Worm (Caenorhabditis elegans): ENCODE results near the gene ZK686.2.
A peak's percentile ranks its signal among the peaks of the same experiment; 100 is the strongest.

Gene ZK686.2

DNA sequence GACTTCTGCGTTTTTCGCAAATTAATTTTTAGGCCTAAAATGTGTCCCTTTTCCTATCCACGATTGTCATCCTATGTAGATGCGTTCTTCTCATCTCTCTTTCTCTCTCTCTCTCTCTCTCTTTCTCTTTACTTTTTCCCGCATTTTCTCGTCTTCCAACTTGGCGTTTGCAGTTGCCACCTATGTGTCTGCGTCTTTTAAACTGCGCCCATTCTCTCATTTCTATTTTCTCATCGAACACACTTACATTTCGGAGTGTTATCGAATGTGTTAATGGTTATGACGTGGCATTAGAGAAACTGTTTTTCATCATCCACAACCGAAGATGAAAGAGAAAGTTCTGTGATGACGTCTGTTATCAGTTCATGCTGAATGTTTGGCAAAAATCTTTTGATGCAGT is 37.4 kb downstream of the ZK686.2 start:
- no peak for TF ChIP-seq tbx-37 (GFP tag; conservative IDR thresholded peaks at IDR 0.05)
- no peak for TF ChIP-seq ets-7 (tag; optimal IDR thresholded peaks at IDR 0.05)
- TF ChIP-seq sea-1 (GFP tag; conservative IDR thresholded peaks at IDR 0.05) = no peak
- TF ChIP-seq hmbx-1 (tag; optimal IDR thresholded peaks at IDR 0.05) = no peak
- TF ChIP-seq B0310.2 (tag; optimal IDR thresholded peaks at IDR 0.05) = no peak

DNA sequence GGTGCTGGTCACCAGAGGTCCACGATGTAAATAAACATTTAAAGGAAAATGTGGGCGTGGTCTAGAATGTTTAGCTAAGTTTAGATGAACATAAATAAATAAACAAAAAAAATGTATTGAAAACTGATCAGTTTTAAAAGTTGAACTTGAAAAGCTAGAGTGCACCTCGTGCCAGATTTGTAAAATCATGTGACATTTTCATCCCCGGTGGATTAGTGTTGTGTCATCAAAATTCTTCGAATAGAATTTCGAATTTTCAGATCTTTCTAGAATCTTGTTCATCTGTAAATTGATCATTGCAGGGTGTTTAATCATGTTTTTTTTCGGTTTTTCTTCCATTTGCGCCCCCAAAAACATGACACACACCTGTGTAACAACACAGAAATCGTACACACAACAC is 39.4 kb downstream of the ZK686.2 start:
- no peak for TF ChIP-seq hnd-1 (tag; optimal IDR thresholded peaks at IDR 0.05)
- TF ChIP-seq sea-1 (GFP tag; conservative IDR thresholded peaks at IDR 0.05) = no peak
- TF ChIP-seq scrt-1 (GFP tag; IDR thresholded peaks at IDR 0.05) = no peak
- no peak for TF ChIP-seq B0310.2 (tag; optimal IDR thresholded peaks at IDR 0.05)
- TF ChIP-seq hmg-4 (GFP tag; optimal IDR thresholded peaks at IDR 0.05) = no peak
- no peak for TF ChIP-seq F13C5.2 (tag; optimal IDR thresholded peaks at IDR 0.05)
- no peak for TF ChIP-seq ama-1 (optimal IDR thresholded peaks at IDR 0.05)
- no peak for TF ChIP-seq ets-7 (tag; optimal IDR thresholded peaks at IDR 0.05)
- TF ChIP-seq hmbx-1 (tag; optimal IDR thresholded peaks at IDR 0.05) = no peak
- no peak for TF ChIP-seq aly-1 (tag; optimal IDR thresholded peaks at IDR 0.05)
- no peak for TF ChIP-seq flt-1 (GFP tag; IDR thresholded peaks at IDR 0.05)
- no peak for TF ChIP-seq tra-4 (tag; optimal IDR thresholded peaks at IDR 0.05)
- TF ChIP-seq tbx-11 (GFP tag; IDR thresholded peaks at IDR 0.05) = no peak
- TF ChIP-seq ceh-36 (tag; optimal IDR thresholded peaks at IDR 0.05) = no peak
- TF ChIP-seq ceh-13 (GFP tag; optimal IDR thresholded peaks at IDR 0.05) = no peak
- no peak for TF ChIP-seq pes-1 (GFP tag; IDR thresholded peaks at IDR 0.05)
- TF ChIP-seq tbx-37 (GFP tag; conservative IDR thresholded peaks at IDR 0.05) = no peak

DNA sequence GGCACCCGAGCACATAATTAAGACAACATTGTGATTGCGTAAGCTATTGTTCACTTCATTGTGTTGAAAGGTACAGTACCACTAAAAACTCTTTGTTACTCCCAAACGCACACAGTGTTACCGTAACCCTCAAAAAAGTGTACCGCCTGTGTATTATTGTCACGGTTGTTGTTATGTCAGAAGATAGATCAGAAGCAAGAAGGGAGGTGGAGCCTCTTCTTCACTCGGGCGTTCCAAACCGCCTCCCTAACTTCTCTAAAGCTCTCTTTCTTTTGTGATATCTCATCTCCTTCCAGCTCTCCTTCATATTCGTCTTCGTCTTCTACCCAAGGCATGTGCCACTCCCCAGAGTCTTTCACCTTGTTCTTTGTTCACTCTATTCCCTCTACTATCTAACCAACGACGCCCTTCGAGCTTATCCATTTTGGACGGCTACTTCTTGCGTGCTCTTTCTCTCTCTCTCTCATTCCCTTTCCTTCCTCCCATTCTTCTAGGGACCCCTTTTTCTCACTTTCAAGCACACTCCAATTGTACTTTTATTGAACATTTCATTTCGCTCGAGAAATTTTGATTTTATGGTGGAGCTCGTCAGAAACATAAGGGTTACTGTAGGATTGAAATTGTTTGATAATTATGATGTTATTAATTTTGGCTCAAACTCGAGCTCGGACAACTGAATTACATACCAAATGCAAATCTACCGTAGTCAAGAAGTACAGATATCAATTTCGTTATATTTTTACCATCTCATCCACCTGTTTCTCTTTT is 40.2 kb downstream of the ZK686.2 start:
- peak; percentile 30 for TF ChIP-seq aly-1 (tag; optimal IDR thresholded peaks at IDR 0.05)
- no peak for TF ChIP-seq tra-4 (tag; optimal IDR thresholded peaks at IDR 0.05)

DNA sequence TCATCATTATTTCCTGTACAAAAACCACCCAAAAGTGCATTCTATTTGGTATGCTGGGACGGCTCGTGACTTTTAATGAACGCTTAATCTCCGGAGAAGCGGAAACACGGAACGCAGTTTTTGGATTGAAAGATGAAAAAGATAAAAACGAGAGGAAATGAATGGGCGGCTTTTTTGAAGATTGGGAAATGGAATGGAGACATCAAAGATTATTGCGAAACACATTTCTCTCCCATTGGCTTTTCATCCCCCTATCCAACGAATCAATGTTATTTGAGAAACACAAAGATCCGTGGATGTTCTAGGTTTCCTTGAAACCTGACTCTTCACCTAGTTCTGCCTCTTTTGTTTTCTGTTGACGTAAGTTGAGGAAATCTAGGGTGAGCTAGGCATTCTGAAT is 41.4 kb downstream of the ZK686.2 start:
- TF ChIP-seq F13C5.2 (tag; optimal IDR thresholded peaks at IDR 0.05) = no peak
- TF ChIP-seq ceh-13 (GFP tag; optimal IDR thresholded peaks at IDR 0.05) = no peak

DNA sequence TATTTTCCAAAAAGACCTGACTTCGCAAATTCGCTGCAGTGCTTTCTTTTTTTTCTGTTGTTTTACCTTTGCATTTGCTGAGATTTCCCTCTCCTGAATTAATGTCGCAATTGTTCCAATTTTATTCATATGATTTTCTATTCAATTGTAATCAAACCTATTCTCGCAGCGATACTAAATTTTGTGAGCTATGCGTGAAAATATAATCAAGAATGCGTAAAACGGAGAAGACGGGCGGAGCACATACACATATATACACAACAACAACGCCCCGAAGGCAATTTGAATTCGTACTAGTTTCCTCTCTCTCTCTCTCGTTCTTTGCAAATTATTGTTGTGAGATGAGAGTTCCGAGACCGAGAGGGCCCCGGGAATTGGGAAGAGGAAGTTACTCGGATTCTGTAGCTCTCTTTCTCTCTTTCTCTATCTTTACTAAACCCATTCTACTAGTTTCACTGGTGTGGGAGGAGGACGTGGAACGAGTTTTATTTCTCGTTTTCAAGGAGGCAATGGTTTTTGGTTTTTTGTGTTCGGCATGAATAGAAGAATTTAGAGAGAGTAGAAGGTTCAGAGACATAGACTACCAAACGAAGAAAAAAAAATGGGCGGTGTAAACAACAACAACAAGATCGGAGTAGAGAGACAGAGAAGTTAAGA is 42.3 kb downstream of the ZK686.2 start:
- TF ChIP-seq ets-7 (tag; optimal IDR thresholded peaks at IDR 0.05) = no peak
- TF ChIP-seq ceh-36 (tag; optimal IDR thresholded peaks at IDR 0.05) = no peak
- no peak for TF ChIP-seq sea-1 (GFP tag; conservative IDR thresholded peaks at IDR 0.05)
- TF ChIP-seq hnd-1 (tag; optimal IDR thresholded peaks at IDR 0.05) = no peak
- TF ChIP-seq ceh-13 (GFP tag; optimal IDR thresholded peaks at IDR 0.05) = no peak
- no peak for TF ChIP-seq tra-4 (tag; optimal IDR thresholded peaks at IDR 0.05)
- TF ChIP-seq hmg-4 (GFP tag; optimal IDR thresholded peaks at IDR 0.05) = no peak
- no peak for TF ChIP-seq B0310.2 (tag; optimal IDR thresholded peaks at IDR 0.05)
- TF ChIP-seq pes-1 (GFP tag; IDR thresholded peaks at IDR 0.05) = no peak
- no peak for TF ChIP-seq F13C5.2 (tag; optimal IDR thresholded peaks at IDR 0.05)
- TF ChIP-seq tbx-37 (GFP tag; conservative IDR thresholded peaks at IDR 0.05) = no peak

DNA sequence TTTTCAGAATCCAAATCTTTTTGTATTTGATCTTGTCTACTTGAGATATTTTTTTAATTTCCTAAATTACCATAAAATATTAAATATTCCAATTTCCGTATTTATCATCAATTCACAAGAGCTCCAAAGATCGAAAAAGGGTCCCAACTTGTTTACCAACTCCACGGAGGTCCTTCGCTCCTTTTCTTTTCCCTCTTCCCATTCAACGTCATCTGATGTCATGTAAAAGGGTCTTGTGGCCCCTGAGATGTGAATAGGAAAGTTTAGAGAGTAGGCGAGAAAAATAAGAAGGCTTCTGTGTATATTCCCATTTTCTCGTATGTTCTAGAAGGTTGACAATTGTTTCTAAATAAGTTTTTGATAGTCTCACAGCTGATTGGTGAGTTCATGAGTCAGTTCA is 42.9 kb downstream of the ZK686.2 start:
- no peak for TF ChIP-seq ama-1 (optimal IDR thresholded peaks at IDR 0.05)
- no peak for TF ChIP-seq flt-1 (GFP tag; IDR thresholded peaks at IDR 0.05)
- no peak for TF ChIP-seq ceh-36 (tag; optimal IDR thresholded peaks at IDR 0.05)
- TF ChIP-seq hmg-4 (GFP tag; optimal IDR thresholded peaks at IDR 0.05) = no peak
- no peak for TF ChIP-seq scrt-1 (GFP tag; IDR thresholded peaks at IDR 0.05)
- no peak for TF ChIP-seq F13C5.2 (tag; optimal IDR thresholded peaks at IDR 0.05)
- no peak for TF ChIP-seq aly-1 (tag; optimal IDR thresholded peaks at IDR 0.05)
- TF ChIP-seq hmbx-1 (tag; optimal IDR thresholded peaks at IDR 0.05) = no peak
- TF ChIP-seq pes-1 (GFP tag; IDR thresholded peaks at IDR 0.05) = no peak

DNA sequence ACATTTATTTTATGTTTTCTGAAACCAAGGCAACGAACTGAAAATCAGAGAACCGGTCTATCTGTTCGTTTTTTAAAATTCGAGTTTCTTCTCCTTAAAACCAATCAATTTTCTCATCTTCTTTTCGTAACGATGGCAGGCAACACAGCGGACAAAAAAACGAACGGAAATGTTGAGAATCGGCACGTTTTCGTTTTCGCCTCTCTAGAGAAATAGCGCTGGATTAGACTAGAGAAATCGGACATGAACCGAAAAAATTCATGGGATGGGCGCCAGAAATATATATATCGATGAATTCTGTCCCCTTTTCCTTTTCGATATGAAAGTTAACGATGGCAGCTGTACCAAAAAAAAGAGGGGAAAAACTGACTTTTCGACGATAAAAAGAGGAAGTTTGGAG is 43.4 kb downstream of the ZK686.2 start:
- TF ChIP-seq pes-1 (GFP tag; IDR thresholded peaks at IDR 0.05) = no peak
- no peak for TF ChIP-seq hmg-4 (GFP tag; optimal IDR thresholded peaks at IDR 0.05)
- no peak for TF ChIP-seq flt-1 (GFP tag; IDR thresholded peaks at IDR 0.05)
- TF ChIP-seq B0310.2 (tag; optimal IDR thresholded peaks at IDR 0.05) = no peak
- no peak for TF ChIP-seq F13C5.2 (tag; optimal IDR thresholded peaks at IDR 0.05)
- TF ChIP-seq ets-7 (tag; optimal IDR thresholded peaks at IDR 0.05) = no peak
- TF ChIP-seq aly-1 (tag; optimal IDR thresholded peaks at IDR 0.05) = no peak
- no peak for TF ChIP-seq ceh-36 (tag; optimal IDR thresholded peaks at IDR 0.05)
- TF ChIP-seq tbx-37 (GFP tag; conservative IDR thresholded peaks at IDR 0.05) = no peak
- no peak for TF ChIP-seq hnd-1 (tag; optimal IDR thresholded peaks at IDR 0.05)
- TF ChIP-seq scrt-1 (GFP tag; IDR thresholded peaks at IDR 0.05) = no peak
- TF ChIP-seq tra-4 (tag; optimal IDR thresholded peaks at IDR 0.05) = no peak
- no peak for TF ChIP-seq ama-1 (optimal IDR thresholded peaks at IDR 0.05)
- TF ChIP-seq ceh-13 (GFP tag; optimal IDR thresholded peaks at IDR 0.05) = no peak
- no peak for TF ChIP-seq sea-1 (GFP tag; conservative IDR thresholded peaks at IDR 0.05)
- no peak for TF ChIP-seq hmbx-1 (tag; optimal IDR thresholded peaks at IDR 0.05)

DNA sequence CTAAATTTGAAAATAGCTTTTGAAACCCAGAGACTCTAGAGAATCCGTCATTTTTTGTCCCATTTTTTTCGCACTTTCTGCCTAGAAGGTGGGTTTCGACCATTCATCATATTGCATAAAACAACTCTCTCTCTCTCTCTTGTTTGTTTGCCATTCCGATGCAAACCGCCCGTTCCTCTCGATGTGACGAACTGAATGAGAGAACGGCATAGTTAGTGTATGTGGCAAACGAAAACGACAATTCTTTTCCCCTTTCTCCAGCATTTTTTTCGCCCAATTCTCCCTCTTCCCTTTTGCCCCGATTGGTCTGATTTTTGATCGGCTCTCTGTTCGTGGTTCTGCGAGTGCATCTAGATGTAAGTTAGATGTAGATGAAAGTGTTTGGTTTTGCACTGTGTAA is 44.3 kb downstream of the ZK686.2 start:
- no peak for TF ChIP-seq hnd-1 (tag; optimal IDR thresholded peaks at IDR 0.05)
- no peak for TF ChIP-seq sea-1 (GFP tag; conservative IDR thresholded peaks at IDR 0.05)

All from whole organism, early embryonic.